Comparison of ENCODE assay signal across 3 fruit fly cellular contexts in genomic region chr3R:26522071-26522683, dm6.
TF ChIP-seq lines count a peak whose summit lies in the region.

No protein-coding gene starts in this region.

TF ChIP-seq in whole organism, embryonic, 481 proteins besides CTCF, POLR2A, EP300 and RAD21 (continued from another document and continues in another):
- TF ChIP-seq mirr (GFP tag; optimal IDR thresholded peaks at IDR 0.05; lab: Kevin White, UChicago), result no peak
- TF ChIP-seq CG34224 (GFP tag; IDR thresholded peaks at IDR 0.05; lab: Robert Waterston, UW; ENCODE audit: partially characterized antibody), result no peak
- no peak for TF ChIP-seq Atf3 (GFP tag; optimal IDR thresholded peaks at IDR 0.05; lab: Kevin White, UChicago)
- TF ChIP-seq Ets65A (GFP tag; lab: Kevin White, UChicago), result no peak
- TF ChIP-seq CG13894 (tag; optimal IDR thresholded peaks at IDR 0.05; lab: Kevin White, UChicago), result no peak
- no peak for TF ChIP-seq CG1832 (GFP tag; optimal IDR thresholded peaks at IDR 0.05; lab: Kevin White, UChicago)
- TF ChIP-seq org-1 (GFP tag; optimal IDR thresholded peaks at IDR 0.05; lab: Kevin White, UChicago), result no peak
- no peak for TF ChIP-seq CG9932 (GFP tag; IDR thresholded peaks at IDR 0.05; lab: Robert Waterston, UW)
- TF ChIP-seq CG10366 (GFP tag; IDR thresholded peaks at IDR 0.05; lab: Robert Waterston, UW), result no peak
- no peak for TF ChIP-seq CG6854 (GFP tag; optimal IDR thresholded peaks at IDR 0.05; lab: Kevin White, UChicago)
- TF ChIP-seq C15 (GFP tag; IDR thresholded peaks at IDR 0.05; lab: Robert Waterston, UW), result no peak
- peak; percentile 24 for TF ChIP-seq CG10979 (tag; optimal IDR thresholded peaks at IDR 0.05; lab: Kevin White, UChicago)
- TF ChIP-seq Dll (GFP tag; IDR thresholded peaks at IDR 0.05; lab: Robert Waterston, UW; ENCODE audit: partially characterized antibody), result no peak
- no peak for TF ChIP-seq Nf-YA (GFP tag; IDR thresholded peaks at IDR 0.05; lab: Robert Waterston, UW)
- TF ChIP-seq Mad (GFP tag; optimal IDR thresholded peaks at IDR 0.05; lab: Kevin White, UChicago), result no peak
- TF ChIP-seq CG16813 (GFP tag; IDR thresholded peaks at IDR 0.05; lab: Robert Waterston, UW; ENCODE audit: partially characterized antibody), result no peak
- TF ChIP-seq CG14965 (GFP tag; optimal IDR thresholded peaks at IDR 0.05; lab: Kevin White, UChicago; ENCODE audit: borderline replicate concordance), result no peak
- TF ChIP-seq sc (optimal IDR thresholded peaks at IDR 0.05; lab: Kevin White, UChicago), result no peak
- no peak for TF ChIP-seq sc (GFP tag; optimal IDR thresholded peaks at IDR 0.05; lab: Kevin White, UChicago)
- TF ChIP-seq CG32767 (GFP tag; IDR thresholded peaks at IDR 0.05; lab: Robert Waterston, UW), result no peak
- no peak for TF ChIP-seq ranshi (GFP tag; IDR thresholded peaks at IDR 0.05; lab: Robert Waterston, UW)
- TF ChIP-seq unpg (GFP tag; optimal IDR thresholded peaks at IDR 0.05; lab: Kevin White, UChicago), result peak; percentile 1
- TF ChIP-seq shn (GFP tag; optimal IDR thresholded peaks at IDR 0.05; lab: Kevin White, UChicago), result no peak
- TF ChIP-seq Oaz (GFP tag; IDR thresholded peaks at IDR 0.05; lab: Robert Waterston, UW), result no peak
- TF ChIP-seq ab (GFP tag; optimal IDR thresholded peaks at IDR 0.05; lab: Kevin White, UChicago), result no peak
- no peak for TF ChIP-seq Atf6 (GFP tag; IDR thresholded peaks at IDR 0.05; lab: Robert Waterston, UW)
- TF ChIP-seq CG3847 (GFP tag; IDR thresholded peaks at IDR 0.05; lab: Robert Waterston, UW), result no peak
- TF ChIP-seq CG4360 (GFP tag; IDR thresholded peaks at IDR 0.05; lab: Robert Waterston, UW), result 0 out of 2 replicates have a peak, but pooled peaks have one; percentile 17
- no peak for TF ChIP-seq CG6254 (GFP tag; optimal IDR thresholded peaks at IDR 0.05; lab: Kevin White, UChicago)
- TF ChIP-seq knrl (GFP tag; IDR thresholded peaks at IDR 0.05; lab: Robert Waterston, UW; ENCODE audit: partially characterized antibody), result no peak
- TF ChIP-seq H15 (GFP tag; IDR thresholded peaks at IDR 0.05; lab: Robert Waterston, UW), result no peak
- no peak for TF ChIP-seq Side (GFP tag; optimal IDR thresholded peaks at IDR 0.05; lab: Kevin White, UChicago)
- TF ChIP-seq CG14441 (GFP tag; IDR thresholded peaks at IDR 0.05; lab: Robert Waterston, UW), result no peak
- TF ChIP-seq CG11504 (tag; optimal IDR thresholded peaks at IDR 0.05; lab: Kevin White, UChicago), result peak; percentile 7
- TF ChIP-seq Hr3 (GFP tag; optimal IDR thresholded peaks at IDR 0.05; lab: Kevin White, UChicago), result no peak
- no peak for TF ChIP-seq Elba2 (GFP tag; optimal IDR thresholded peaks at IDR 0.05; lab: Kevin White, UChicago)
- TF ChIP-seq CG11560 (tag; IDR thresholded peaks at IDR 0.05; lab: Robert Waterston, UW), result no peak
- TF ChIP-seq toy (GFP tag; IDR thresholded peaks at IDR 0.05; lab: Robert Waterston, UW), result no peak
- TF ChIP-seq CG8944 (GFP tag; optimal IDR thresholded peaks at IDR 0.05; lab: Kevin White, UChicago), result no peak
- no peak for TF ChIP-seq inv (GFP tag; IDR thresholded peaks at IDR 0.05; lab: Robert Waterston, UW; ENCODE audit: partially characterized antibody)
- no peak for TF ChIP-seq CG3281 (GFP tag; optimal IDR thresholded peaks at IDR 0.05; lab: Kevin White, UChicago)
- no peak for TF ChIP-seq ara (GFP tag; IDR thresholded peaks at IDR 0.05; lab: Robert Waterston, UW)
- no peak for TF ChIP-seq HmgZ (tag; optimal IDR thresholded peaks at IDR 0.05; lab: Kevin White, UChicago)
- no peak for TF ChIP-seq br (optimal IDR thresholded peaks at IDR 0.05; lab: Kevin White, UChicago)
- no peak for TF ChIP-seq Stat92E (GFP tag; optimal IDR thresholded peaks at IDR 0.05; lab: Kevin White, UChicago)
- no peak for TF ChIP-seq tx (GFP tag; optimal IDR thresholded peaks at IDR 0.05; lab: Kevin White, UChicago)

TF ChIP-seq in whole organism, prepupa, 60 proteins besides CTCF, POLR2A, EP300 and RAD21 (continued from another document):
- TF ChIP-seq CG31627 (GFP tag; optimal IDR thresholded peaks at IDR 0.05; lab: Kevin White, UChicago) (peak; percentile 97), fd85E (GFP tag; optimal IDR thresholded peaks at IDR 0.05; lab: Kevin White, UChicago) (peak; percentile 74), CG8632 (GFP tag; optimal IDR thresholded peaks at IDR 0.05; lab: Kevin White, UChicago) (peak; percentile 90), CG34406 (GFP tag; optimal IDR thresholded peaks at IDR 0.05; lab: Kevin White, UChicago) (peak; percentile 89), CG16779 (tag; optimal IDR thresholded peaks at IDR 0.05; lab: Kevin White, UChicago) (peak; percentile 84), CG6163 (GFP tag; IDR thresholded peaks at IDR 0.05; lab: Robert Waterston, UW) (peak; percentile 95), dsx (GFP tag; optimal IDR thresholded peaks at IDR 0.05; lab: Kevin White, UChicago; ENCODE audit: poor library complexity, severe bottlenecking) (peak; percentile 79), Smox (GFP tag; optimal IDR thresholded peaks at IDR 0.05; lab: Kevin White, UChicago) (peak; percentile 97), dac (GFP tag; optimal IDR thresholded peaks at IDR 0.05; lab: Kevin White, UChicago) (peak; percentile 71), Eip93F (GFP tag; optimal IDR thresholded peaks at IDR 0.05; lab: Kevin White, UChicago) (peak; percentile 87), CG3919 (GFP tag; optimal IDR thresholded peaks at IDR 0.05; lab: Kevin White, UChicago) (peak; percentile 95), CG32006 (GFP tag; optimal IDR thresholded peaks at IDR 0.05; lab: Kevin White, UChicago) (peak; percentile 90), esn (GFP tag; optimal IDR thresholded peaks at IDR 0.05; lab: Kevin White, UChicago) (peak; percentile 98), ss (GFP tag; optimal IDR thresholded peaks at IDR 0.05; lab: Kevin White, UChicago) (peak; percentile 87 to 91), Sox102F (GFP tag; optimal IDR thresholded peaks at IDR 0.05; lab: Kevin White, UChicago) (peak; percentile 98), CG6792 (GFP tag; optimal IDR thresholded peaks at IDR 0.05; lab: Kevin White, UChicago) (peak; percentile 93), CG8119 (GFP tag; IDR thresholded peaks at IDR 0.05; lab: Robert Waterston, UW) (peak; percentile 89), CG11902 (GFP tag; optimal IDR thresholded peaks at IDR 0.05; lab: Kevin White, UChicago) (peak; percentile 88), Eip78C (GFP tag; lab: Kevin White, UChicago) (peak; percentile 99), OdsH (GFP tag; optimal IDR thresholded peaks at IDR 0.05; lab: Kevin White, UChicago) (peak; percentile 94), CG6854 (GFP tag; optimal IDR thresholded peaks at IDR 0.05; lab: Kevin White, UChicago) (peak; percentile 97), vri (GFP tag; optimal IDR thresholded peaks at IDR 0.05; lab: Kevin White, UChicago) (peak; percentile 97), pdm3 (GFP tag; optimal IDR thresholded peaks at IDR 0.05; lab: Kevin White, UChicago) (peak; percentile 93), Gug (GFP tag; IDR thresholded peaks at IDR 0.05; lab: Robert Waterston, UW) (peak; percentile 76), topi (GFP tag; optimal IDR thresholded peaks at IDR 0.05; lab: Kevin White, UChicago) (peak; percentile 96), net (GFP tag; optimal IDR thresholded peaks at IDR 0.05; lab: Kevin White, UChicago) (peak; percentile 94), eg (GFP tag; IDR thresholded peaks at IDR 0.05; lab: Robert Waterston, UW) (peak; percentile 87), CG15336 (GFP tag; IDR thresholded peaks at IDR 0.05; lab: Robert Waterston, UW) (peak; percentile 91), Sox15 (GFP tag; optimal IDR thresholded peaks at IDR 0.05; lab: Kevin White, UChicago) (peak; percentile 83), CG10669 (GFP tag; optimal IDR thresholded peaks at IDR 0.05; lab: Kevin White, UChicago) (peak; percentile 84), lz (GFP tag; optimal IDR thresholded peaks at IDR 0.05; lab: Kevin White, UChicago) (peak; percentile 97), fd59A (GFP tag; optimal IDR thresholded peaks at IDR 0.05; lab: Kevin White, UChicago) (peak; percentile 82), Hr4 (GFP tag; optimal IDR thresholded peaks at IDR 0.05; lab: Kevin White, UChicago) (peak; percentile 79), Hr39 (GFP tag; optimal IDR thresholded peaks at IDR 0.05; lab: Kevin White, UChicago) (peak; percentile 98), Ets96B (tag; optimal IDR thresholded peaks at IDR 0.05; lab: Kevin White, UChicago) (peak; percentile 88), CG10631 (GFP tag; optimal IDR thresholded peaks at IDR 0.05; lab: Kevin White, UChicago) (peak; percentile 93), achi (GFP tag; optimal IDR thresholded peaks at IDR 0.05; lab: Kevin White, UChicago) (peak; percentile 92)

TF ChIP-seq in whole organism, wandering third instar larva, 38 proteins besides CTCF, POLR2A, EP300 and RAD21 (continued from another document):
- TF ChIP-seq ey (GFP tag; optimal IDR thresholded peaks at IDR 0.05; lab: Kevin White, UChicago), result peak; percentile 97
- TF ChIP-seq usp (GFP tag; optimal IDR thresholded peaks at IDR 0.05; lab: Kevin White, UChicago), result no peak
- TF ChIP-seq Mio (GFP tag; optimal IDR thresholded peaks at IDR 0.05; lab: Kevin White, UChicago), result peak; percentile 70
- TF ChIP-seq CG9705 (GFP tag; optimal IDR thresholded peaks at IDR 0.05; lab: Kevin White, UChicago), result peak; percentile 85
- TF ChIP-seq Hnf4 (GFP tag; optimal IDR thresholded peaks at IDR 0.05; lab: Kevin White, UChicago), result peak; percentile 92
- TF ChIP-seq sage (GFP tag; optimal IDR thresholded peaks at IDR 0.05; lab: Kevin White, UChicago), result peak; percentile 93
- TF ChIP-seq Jra (GFP tag; optimal IDR thresholded peaks at IDR 0.05; lab: Kevin White, UChicago), result peak; percentile 90
